Worm (Caenorhabditis elegans) whole organism, L4 larva: Measurements from ENCODE around the gene hot-8.
A peak's percentile ranks its signal among the peaks of the same experiment; 100 is the strongest.

ENCODE experiments used
- D1046.2 ChIP-seq: fragments of 200-800 bp; sonication (Bioruptor generic); IDR thresholded peaks from 2 replicates; pipeline ENCODE4 v1.3.6; 2022; ENCODE audit warnings: missing genetic modification characterization, missing compliant biosample characterization
- T20F7.1 ChIP-seq: fragments of 200-800 bp; sonication (Bioruptor generic); optimal IDR thresholded peaks from 2 replicates; lab custom pipeline; 2018; ENCODE audit warnings: mild to moderate bottlenecking, missing genetic modification characterization, missing compliant biosample characterization
- aha-1 ChIP-seq: fragments of 150-350 bp; peaks from one replicate; lab custom pipeline; 2014; ENCODE audit warnings: missing biosample characterization, missing genetic modification characterization
- ceh-62 ChIP-seq: sonication (generic microtip); optimal IDR thresholded peaks from 2 replicates; lab custom pipeline; 2017; ENCODE audit warnings: missing biosample characterization, missing genetic modification characterization
- ceh-82 ChIP-seq: sonication (generic microtip); optimal IDR thresholded peaks from 2 replicates; lab custom pipeline; 2017; ENCODE audit warnings: missing biosample characterization, missing genetic modification characterization
- ces-1 ChIP-seq: fragments of 150-350 bp; sonication (generic microtip); optimal IDR thresholded peaks from 4 replicates; lab custom pipeline; 2014; ENCODE audit warnings: missing biosample characterization, missing genetic modification reagents, missing genetic modification characterization
- cey-2 ChIP-seq: sonication (generic microtip); optimal IDR thresholded peaks from 3 replicates; lab custom pipeline; 2017; ENCODE audit warnings: missing genetic modification characterization, mild to moderate bottlenecking, missing compliant biosample characterization, antibody characterized with exemption, borderline replicate concordance; ENCODE audit not compliant: insufficient read depth
- ctbp-1 ChIP-seq: fragments of 200-800 bp; sonication (Bioruptor generic); IDR thresholded peaks from 2 replicates; pipeline ENCODE4 v1.3.6; 2022; ENCODE audit warnings: missing genetic modification reagents, missing genetic modification characterization, missing compliant biosample characterization
- daf-16 ChIP-seq, 3 experiments: sonication (generic microtip); optimal IDR thresholded peaks; 2 replicates each; lab custom pipeline; 2016 to 2017; ENCODE audit warnings: missing genetic modification characterization in 3 of 3, missing genetic modification reagents in 3 of 3, mild to moderate bottlenecking in 2 of 3, missing compliant biosample characterization in 2 of 3, missing biosample characterization in 1 of 3, moderate library complexity in 1 of 3
- daf-19 ChIP-seq: fragments of 200-800 bp; sonication (Bioruptor generic); conservative IDR thresholded peaks from 2 replicates; pipeline ENCODE4 v1.3.6; 2022; ENCODE audit warnings: missing genetic modification characterization, missing compliant biosample characterization
- dmd-8 ChIP-seq: fragments of 200-800 bp; sonication (Bioruptor generic); IDR thresholded peaks from 2 replicates; pipeline ENCODE4 v1.3.6; 2022; ENCODE audit warnings: missing genetic modification characterization, missing compliant biosample characterization
- duxl-1 ChIP-seq: sonication (generic microtip); optimal IDR thresholded peaks from 2 replicates; lab custom pipeline; 2016; ENCODE audit warnings: mild to moderate bottlenecking, missing genetic modification characterization, moderate library complexity, missing compliant biosample characterization; ENCODE audit not compliant: poor library complexity
- egl-43 ChIP-seq: fragments of 200-800 bp; sonication (Bioruptor generic); IDR thresholded peaks from 2 replicates; pipeline ENCODE4 v1.3.6; 2022; ENCODE audit warnings: missing genetic modification reagents, missing genetic modification characterization, missing compliant biosample characterization
- fkh-10 ChIP-seq: fragments of 150-350 bp; optimal IDR thresholded peaks from 2 replicates; lab custom pipeline; 2014; ENCODE audit warnings: missing biosample characterization, missing genetic modification reagents, missing genetic modification characterization
- lin-39 ChIP-seq: fragments of 150-350 bp; optimal IDR thresholded peaks from 2 replicates; lab custom pipeline; 2014; ENCODE audit warnings: missing biosample characterization, missing genetic modification reagents, missing genetic modification characterization
- lsy-2 ChIP-seq, 2 experiments: fragments of 150-350 bp in 1 of 2; sonication (generic microtip) in 1 of 2; optimal IDR thresholded peaks; 2 replicates each; lab custom pipeline; 2014 to 2017; ENCODE audit warnings: missing biosample characterization in 2 of 2, missing genetic modification characterization in 2 of 2
- mdl-1 ChIP-seq, 2 experiments: fragments of 150-350 bp in 1 of 2; sonication (generic microtip) in 1 of 2; optimal IDR thresholded peaks; 2 replicates each; lab custom pipeline; 2014 to 2017; ENCODE audit warnings: missing biosample characterization in 2 of 2, missing genetic modification characterization in 2 of 2
- mxl-3 ChIP-seq: fragments of 200-800 bp; sonication (Bioruptor generic); optimal IDR thresholded peaks from 2 replicates; lab custom pipeline; 2018; ENCODE audit warnings: mild to moderate bottlenecking, missing genetic modification characterization, missing compliant biosample characterization
- nhr-102 ChIP-seq: sonication (generic microtip); optimal IDR thresholded peaks from 2 replicates; lab custom pipeline; 2016; ENCODE audit warnings: mild to moderate bottlenecking, missing genetic modification characterization, moderate library complexity, missing compliant biosample characterization
- nhr-111 ChIP-seq: fragments of 200-800 bp; sonication (Bioruptor generic); optimal IDR thresholded peaks from 2 replicates; lab custom pipeline; 2018; ENCODE audit warnings: mild to moderate bottlenecking, missing genetic modification characterization, missing compliant biosample characterization
- nhr-25 ChIP-seq: sonication (generic microtip); optimal IDR thresholded peaks from 2 replicates; lab custom pipeline; 2017; ENCODE audit warnings: missing genetic modification characterization, mild to moderate bottlenecking, missing compliant biosample characterization, antibody characterized with exemption, moderate library complexity, borderline replicate concordance; ENCODE audit not compliant: insufficient read depth
- nhr-28 ChIP-seq: fragments of 150-350 bp; optimal IDR thresholded peaks from 2 replicates; lab custom pipeline; 2014; ENCODE audit warnings: missing biosample characterization, missing genetic modification characterization
- nhr-41 ChIP-seq: fragments of 200-800 bp; sonication (Bioruptor generic); IDR thresholded peaks from 2 replicates; pipeline ENCODE4 v1.3.6; 2022; ENCODE audit warnings: missing genetic modification reagents, missing genetic modification characterization, missing compliant biosample characterization
- nhr-42 ChIP-seq: fragments of 200-800 bp; sonication (Bioruptor generic); IDR thresholded peaks from 2 replicates; pipeline ENCODE4 v1.3.6; 2022; ENCODE audit warnings: missing genetic modification characterization, missing compliant biosample characterization
- nhr-6 ChIP-seq: fragments of 150-350 bp; optimal IDR thresholded peaks from 2 replicates; lab custom pipeline; 2014; ENCODE audit warnings: missing biosample characterization, missing genetic modification characterization
- nhr-76 ChIP-seq: fragments of 150-350 bp; optimal IDR thresholded peaks from 2 replicates; lab custom pipeline; 2014; ENCODE audit warnings: missing biosample characterization, missing genetic modification characterization
- pha-4 ChIP-seq, 2 experiments: fragments of 150-350 bp in 1 of 2; fragments of 200-800 bp in 1 of 2; sonication (Bioruptor generic) in 1 of 2; IDR thresholded peaks in 1 of 2; optimal IDR thresholded peaks in 1 of 2; 2 replicates each; pipeline versions ENCODE4 v1.3.6 to Lab custom; 2014 to 2022; ENCODE audit warnings: missing genetic modification characterization in 2 of 2, missing genetic modification reagents in 2 of 2, missing biosample characterization in 1 of 2, missing compliant biosample characterization in 1 of 2
- php-3 ChIP-seq: fragments of 200-800 bp; sonication (Bioruptor generic); IDR thresholded peaks from 2 replicates; pipeline ENCODE4 v1.3.6; 2022; ENCODE audit warnings: missing genetic modification reagents, missing genetic modification characterization, missing compliant biosample characterization
- pqm-1 ChIP-seq: sonication (generic microtip); optimal IDR thresholded peaks from 2 replicates; lab custom pipeline; 2017; ENCODE audit warnings: missing biosample characterization, missing genetic modification characterization
- set-16 ChIP-seq: fragments of 200-800 bp; sonication (Bioruptor generic); IDR thresholded peaks from 2 replicates; pipeline ENCODE4 v1.3.6; 2022; ENCODE audit warnings: missing genetic modification reagents, missing genetic modification characterization, missing compliant biosample characterization
- snpc-1.2 ChIP-seq: fragments of 200-800 bp; sonication (Bioruptor generic); IDR thresholded peaks from 2 replicates; pipeline ENCODE4 v1.3.6; 2022; ENCODE audit warnings: missing genetic modification reagents, missing genetic modification characterization, missing compliant biosample characterization
- snpc-4 ChIP-seq: fragments of 150-350 bp; optimal IDR thresholded peaks from 2 replicates; lab custom pipeline; 2014; ENCODE audit warnings: missing biosample characterization, missing genetic modification characterization
- tra-1 ChIP-seq: fragments of 200-800 bp; sonication (Bioruptor generic); IDR thresholded peaks from 2 replicates; pipeline ENCODE4 v1.3.6; 2022; ENCODE audit warnings: missing genetic modification reagents, missing genetic modification characterization, missing compliant biosample characterization
- zfp-3 ChIP-seq: fragments of 200-800 bp; sonication (Bioruptor generic); conservative IDR thresholded peaks from 2 replicates; pipeline ENCODE4 v1.3.6; 2022; ENCODE audit warnings: missing genetic modification reagents, missing genetic modification characterization, missing compliant biosample characterization
- ztf-11 ChIP-seq: fragments of 150-350 bp; optimal IDR thresholded peaks from 2 replicates; lab custom pipeline; 2014; ENCODE audit warnings: missing biosample characterization, missing genetic modification characterization
- ztf-7 ChIP-seq: fragments of 150-350 bp; optimal IDR thresholded peaks from 2 replicates; lab custom pipeline; 2014; ENCODE audit warnings: missing biosample characterization, missing genetic modification characterization

Gene hot-8

DNA sequence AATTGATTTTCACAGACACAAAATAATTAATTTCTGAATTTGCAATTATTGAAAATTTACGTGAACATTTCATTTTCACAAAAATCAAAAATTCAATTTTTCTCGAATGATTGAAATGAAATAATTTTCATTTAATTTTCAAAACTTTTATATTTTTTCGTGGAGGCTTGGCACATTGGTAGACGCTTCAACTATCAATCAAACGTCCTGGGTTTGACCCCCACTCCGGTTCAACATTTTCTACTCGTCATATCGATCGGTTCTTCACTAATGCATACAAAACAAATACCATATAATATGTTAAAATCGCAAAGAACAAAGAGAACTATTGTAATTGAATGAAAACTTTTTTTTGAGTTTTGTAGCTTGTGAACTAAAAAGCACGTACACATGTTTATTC, 27.8 kb downstream of the hot-8 start:
- TF ChIP-seq snpc-1.2, result 0 out of 2 replicates have a peak, but pooled peaks have one; percentile 32
- no peak for TF ChIP-seq ztf-11 (tag; lab: Kevin White, UChicago)
- no peak for TF ChIP-seq ceh-62 (tag; lab: Kevin White, UChicago)
- TF ChIP-seq nhr-42 (GFP tag; lab: Robert Waterston, UW), result no peak
- no peak for TF ChIP-seq ceh-82 (tag; lab: Kevin White, UChicago)
- no peak for TF ChIP-seq snpc-4
- 0 out of 2 replicates have a peak, but pooled peaks have one; percentile 6 for TF ChIP-seq nhr-41 (GFP tag; lab: Robert Waterston, UW)
- no peak for TF ChIP-seq zfp-3 (GFP tag; lab: Robert Waterston, UW)
- TF ChIP-seq fkh-10 (GFP tag; lab: Kevin White, UChicago), result no peak
- peak; percentile 36 for TF ChIP-seq aha-1
- no peak for TF ChIP-seq nhr-25 (tag; lab: Kevin White, UChicago)
- TF ChIP-seq ces-1 (GFP tag; lab: Kevin White, UChicago), result no peak
- TF ChIP-seq T20F7.1 (GFP tag; lab: Kevin White, UChicago), result no peak
- no peak for TF ChIP-seq cey-2
- no peak for TF ChIP-seq nhr-111
- TF ChIP-seq lin-39 (tag; lab: Kevin White, UChicago), result no peak
- no peak for TF ChIP-seq pqm-1 (tag; lab: Kevin White, UChicago)
- peak in 1 of 2 experiments; percentile 40 for TF ChIP-seq daf-16 (GFP tag; optimal IDR thresholded peaks at IDR 0.05; lab: Kevin White, UChicago)
- no peak for TF ChIP-seq daf-16 (tag; optimal IDR thresholded peaks at IDR 0.05; lab: Kevin White, UChicago)
- no peak for TF ChIP-seq D1046.2 (GFP tag; lab: Robert Waterston, UW)
- no peak for TF ChIP-seq nhr-28 (tag; lab: Kevin White, UChicago)
- no peak for TF ChIP-seq ztf-7 (tag; lab: Kevin White, UChicago)
- no peak for TF ChIP-seq dmd-8
- TF ChIP-seq nhr-76 (tag; lab: Kevin White, UChicago), result no peak

DNA sequence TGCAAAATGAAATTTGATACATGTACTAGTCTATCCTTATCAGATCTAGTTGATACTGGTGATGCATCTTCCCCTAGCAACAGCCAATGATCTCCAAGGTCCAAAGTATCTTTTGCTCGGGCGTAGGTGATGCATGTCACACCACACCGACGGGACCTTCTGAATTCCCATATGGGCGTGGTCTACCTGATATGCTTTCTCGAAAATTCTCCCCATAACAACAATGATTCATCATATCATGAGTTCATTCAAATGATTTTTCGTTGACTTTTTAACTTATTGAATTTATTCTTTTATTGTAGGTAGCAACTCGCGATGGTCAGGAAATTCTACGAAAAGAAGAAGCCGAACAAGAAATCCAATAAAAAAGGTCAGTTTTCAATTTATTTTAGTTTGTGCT, 29.0 kb downstream of the hot-8 start, which contains the start of gene C46H3.1:
Gene C46H3.1 (plus strand): TSS at position 301 of the 400 bp plus-strand sequence.
- TF ChIP-seq duxl-1 (tag; lab: Kevin White, UChicago) (no peak), snpc-1.2 (no peak), mdl-1 (tag; optimal IDR thresholded peaks at IDR 0.05; lab: Kevin White, UChicago) (no peak), mxl-3 (GFP tag; lab: Kevin White, UChicago) (no peak), fkh-10 (GFP tag; lab: Kevin White, UChicago) (no peak), nhr-76 (tag; lab: Kevin White, UChicago) (no peak), nhr-102 (no peak), lsy-2 (tag; optimal IDR thresholded peaks at IDR 0.05; lab: Kevin White, UChicago) (no peak), ces-1 (GFP tag; lab: Kevin White, UChicago) (no peak), pha-4 (GFP tag; IDR thresholded peaks at IDR 0.05; lab: Robert Waterston, UW) (no peak), pha-4 (tag; optimal IDR thresholded peaks at IDR 0.05; lab: Kevin White, UChicago) (no peak), ctbp-1 (no peak), daf-19 (GFP tag; lab: Robert Waterston, UW) (no peak), ztf-11 (tag; lab: Kevin White, UChicago) (no peak), nhr-6 (tag; lab: Kevin White, UChicago) (no peak)

ce11 chrX:1213136-1213535, 33.1 kb downstream of the hot-8 start:
- TF ChIP-seq set-16 (GFP tag; lab: Robert Waterston, UW) (peak; percentile 75), egl-43 (0 out of 2 replicates have a peak, but pooled peaks have one; percentile 36), aha-1 (no peak)

DNA sequence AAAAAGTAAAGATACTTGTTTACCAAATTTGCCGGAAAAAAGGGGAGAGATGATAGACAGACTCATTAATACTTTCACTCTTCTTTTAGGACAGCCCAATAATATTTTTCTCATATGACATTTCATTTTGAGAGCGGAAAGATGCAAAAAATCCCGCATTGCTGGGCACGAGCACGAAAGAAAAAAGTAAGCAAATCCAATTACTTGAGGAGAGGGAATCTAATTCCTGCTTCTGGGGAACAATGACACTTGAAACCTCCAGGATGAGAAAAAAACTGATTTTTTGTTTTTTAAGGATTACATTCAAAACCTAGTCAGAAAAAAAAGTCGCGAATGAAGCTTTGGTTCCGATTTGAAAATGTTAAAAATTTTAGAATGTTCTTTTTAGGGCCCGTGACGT, 36.7 kb downstream of the hot-8 start:
- TF ChIP-seq fkh-10 (GFP tag; lab: Kevin White, UChicago) (peak; percentile 87), snpc-4 (no peak), tra-1 (no peak), ctbp-1 (0 out of 2 replicates have a peak, but pooled peaks have one; percentile 23), ces-1 (GFP tag; lab: Kevin White, UChicago) (peak; percentile 44), php-3 (no peak)
